Worm (Caenorhabditis elegans) whole organism, midembryonic: Measurements from ENCODE around the gene srh-88.
"Not testable (repeated sequence)": the region's sequence is repeated elsewhere in the genome, so short reads cannot be mapped to it uniquely, and the experiment has no call there.

Source experiments
- T22C8.4 ChIP-seq: fragments of 200-800 bp; sonication (Bioruptor generic); IDR thresholded peaks from 2 replicates; pipeline ENCODE4 v1.3.6; 2022; ENCODE audit warnings: missing genetic modification characterization, missing compliant biosample characterization
- cog-1 ChIP-seq: sonication (generic microtip); optimal IDR thresholded peaks from 2 replicates; lab custom pipeline; 2016; ENCODE audit warnings: missing genetic modification characterization, missing compliant biosample characterization
- flt-1 ChIP-seq: fragments of 200-800 bp; sonication (Bioruptor generic); IDR thresholded peaks from 2 replicates; pipeline ENCODE4 v1.3.6; 2022; ENCODE audit warnings: missing genetic modification characterization, missing compliant biosample characterization
- klf-2 ChIP-seq: fragments of 200-800 bp; sonication (Bioruptor generic); conservative IDR thresholded peaks from 2 replicates; pipeline ENCODE4 v1.3.6; 2022; ENCODE audit warnings: missing genetic modification reagents, missing genetic modification characterization, missing compliant biosample characterization
- med-1 ChIP-seq: sonication (generic microtip); optimal IDR thresholded peaks from 2 replicates; lab custom pipeline; 2017; ENCODE audit warnings: missing genetic modification characterization, mild to moderate bottlenecking, missing compliant biosample characterization, antibody characterized with exemption, missing genetic modification reagents; ENCODE audit not compliant: insufficient read depth
- ref-1 ChIP-seq: fragments of 200-800 bp; sonication (Bioruptor generic); conservative IDR thresholded peaks from 2 replicates; pipeline ENCODE4 v1.3.6; 2022; ENCODE audit warnings: missing genetic modification reagents, missing genetic modification characterization, missing compliant biosample characterization
- tab-1 ChIP-seq: fragments of 200-800 bp; sonication (Bioruptor generic); IDR thresholded peaks from 2 replicates; pipeline ENCODE4 v1.3.6; 2022; ENCODE audit warnings: missing genetic modification characterization, missing compliant biosample characterization
- ztf-23 ChIP-seq: fragments of 200-800 bp; sonication (Bioruptor generic); IDR thresholded peaks from 2 replicates; pipeline ENCODE4 v1.3.6; 2022; ENCODE audit warnings: missing genetic modification reagents, missing genetic modification characterization, missing compliant biosample characterization
- ztf-29 ChIP-seq: fragments of 200-800 bp; sonication (Bioruptor generic); IDR thresholded peaks from 2 replicates; pipeline ENCODE4 v1.3.6; 2022; ENCODE audit warnings: missing genetic modification reagents, missing genetic modification characterization, missing compliant biosample characterization

Gene srh-88

ce11 chrV:2960894-2961293, 3.8 kb downstream of the srh-88 start, which contains the start of gene srw-144:
Gene srw-144 (minus strand): TSS chrV:2960994.
- TF ChIP-seq tab-1 (GFP tag; lab: Robert Waterston, UW) (no peak), ztf-23 (GFP tag; lab: Robert Waterston, UW) (no peak), flt-1 (GFP tag; lab: Robert Waterston, UW) (no peak), klf-2 (GFP tag; lab: Robert Waterston, UW) (no peak), med-1 (no peak), T22C8.4 (GFP tag; lab: Robert Waterston, UW) (no peak), ztf-29 (GFP tag; lab: Robert Waterston, UW) (no peak), cog-1 (tag; lab: Kevin White, UChicago) (no peak), ref-1 (GFP tag; lab: Robert Waterston, UW) (no peak)

DNA sequence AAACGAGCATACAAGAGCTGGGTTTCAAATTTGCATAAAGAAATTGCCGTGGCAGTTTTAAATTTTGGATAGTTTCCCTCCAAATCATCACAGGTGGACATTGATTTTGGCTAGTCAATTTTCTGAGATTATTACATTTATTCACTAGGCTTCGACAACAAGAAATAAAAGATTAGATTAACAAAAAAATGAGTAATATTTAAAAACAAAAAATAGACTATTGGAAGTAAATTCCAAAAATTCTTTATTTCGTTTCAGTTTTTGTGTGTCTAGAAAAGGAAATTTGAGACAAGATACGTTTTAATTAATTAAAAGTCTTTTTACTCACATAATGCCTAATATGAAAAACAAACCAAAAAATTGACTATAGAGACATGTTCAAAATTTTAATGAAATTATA, 6.5 kb downstream of the srh-88 start, which contains the start of gene srw-142:
Gene srw-142 (minus strand): TSS at position 101 of the 400 bp plus-strand sequence.
- TF ChIP-seq med-1 (no peak), flt-1 (GFP tag; lab: Robert Waterston, UW) (no peak), cog-1 (tag; lab: Kevin White, UChicago) (no peak), ztf-23 (GFP tag; lab: Robert Waterston, UW) (no peak), tab-1 (GFP tag; lab: Robert Waterston, UW) (no peak)

DNA sequence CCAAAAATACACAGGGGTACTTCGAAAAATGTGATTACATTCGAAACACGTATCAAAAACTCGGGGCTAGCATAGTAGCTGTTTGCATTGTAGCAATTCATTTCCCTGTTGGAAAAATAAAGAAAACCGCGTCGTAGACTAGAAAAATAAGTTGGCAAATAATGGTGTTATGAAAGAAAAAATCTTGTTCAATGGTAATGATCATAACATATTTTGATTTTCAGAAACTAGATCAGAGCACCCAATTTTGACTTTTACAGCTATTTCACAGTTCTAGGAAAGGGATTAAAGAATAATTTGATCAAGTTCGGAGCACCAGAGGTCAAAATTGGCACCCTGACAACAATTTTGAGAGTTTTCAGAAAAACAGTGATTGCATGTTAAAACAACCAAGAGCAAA, 9.3 kb downstream of the srh-88 start, which contains the start of gene srh-248:
Gene srh-248 (minus strand): TSS at position 101 of the 400 bp plus-strand sequence.
- not testable (repeated sequence) for TF ChIP-seq flt-1, ref-1, tab-1 (GFP tag; lab: Robert Waterston, UW)

ce11 chrV:2952102-2952501, 12.6 kb downstream of the srh-88 start, which contains the start of gene srw-122:
Gene srw-122 (minus strand): TSS chrV:2952202.
- not testable (repeated sequence) for TF ChIP-seq flt-1, klf-2, T22C8.4 (GFP tag; lab: Robert Waterston, UW)

DNA sequence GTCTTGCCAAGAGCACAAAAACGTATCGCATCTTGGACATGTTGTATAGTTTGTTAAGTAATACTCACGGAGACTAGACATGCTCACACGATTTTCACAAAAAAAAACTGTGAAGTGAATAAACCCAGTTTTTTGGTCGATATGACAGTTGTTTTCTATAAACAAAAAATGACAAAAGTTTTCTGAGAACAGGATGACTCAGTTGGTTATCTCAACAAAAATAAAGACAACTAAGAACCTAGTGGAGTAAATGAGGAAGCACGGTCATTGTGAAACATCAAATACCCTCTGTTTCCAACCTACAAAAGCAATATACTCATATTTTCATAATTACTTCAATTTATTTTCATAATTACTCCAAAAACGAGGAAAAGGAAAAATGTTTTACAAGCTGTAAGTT, 19.1 kb downstream of the srh-88 start, which contains the start of gene srh-87:
Gene srh-87 (minus strand): TSS at position 101 of the 400 bp plus-strand sequence.
- TF ChIP-seq med-1 = no peak
- no peak for TF ChIP-seq T22C8.4 (GFP tag; lab: Robert Waterston, UW)
- TF ChIP-seq ref-1 (GFP tag; lab: Robert Waterston, UW) = no peak
- TF ChIP-seq klf-2 (GFP tag; lab: Robert Waterston, UW) = no peak
- no peak for TF ChIP-seq ztf-29 (GFP tag; lab: Robert Waterston, UW)
- no peak for TF ChIP-seq flt-1 (GFP tag; lab: Robert Waterston, UW)
- TF ChIP-seq tab-1 (GFP tag; lab: Robert Waterston, UW) = no peak
- no peak for TF ChIP-seq cog-1 (tag; lab: Kevin White, UChicago)
- TF ChIP-seq ztf-23 (GFP tag; lab: Robert Waterston, UW) = no peak

- TF ChIP-seq ref-1 (GFP tag; lab: Robert Waterston, UW) = no peak
- no peak for TF ChIP-seq T22C8.4 (GFP tag; lab: Robert Waterston, UW)
- no peak for TF ChIP-seq flt-1 (GFP tag; lab: Robert Waterston, UW)
- TF ChIP-seq med-1 = no peak
- no peak for TF ChIP-seq ztf-29 (GFP tag; lab: Robert Waterston, UW)
- TF ChIP-seq klf-2 (GFP tag; lab: Robert Waterston, UW) = no peak
- TF ChIP-seq ztf-23 (GFP tag; lab: Robert Waterston, UW) = no peak
- TF ChIP-seq cog-1 (tag; lab: Kevin White, UChicago) = no peak
- no peak for TF ChIP-seq tab-1 (GFP tag; lab: Robert Waterston, UW)
Measured at ce11 chrV:2943859-2944258, 20.8 kb downstream of the srh-88 start, which contains the start of gene srw-137. Gene srw-137 (minus strand): TSS chrV:2943959.

ce11 chrV:2942247-2942646, 22.4 kb downstream of the srh-88 start:
- no peak for TF ChIP-seq ref-1 (GFP tag; lab: Robert Waterston, UW)
- TF ChIP-seq klf-2 (GFP tag; lab: Robert Waterston, UW) = no peak
- TF ChIP-seq tab-1 (GFP tag; lab: Robert Waterston, UW) = no peak
- no peak for TF ChIP-seq cog-1 (tag; lab: Kevin White, UChicago)
- no peak for TF ChIP-seq ztf-29 (GFP tag; lab: Robert Waterston, UW)
- TF ChIP-seq ztf-23 (GFP tag; lab: Robert Waterston, UW) = no peak
- no peak for TF ChIP-seq T22C8.4 (GFP tag; lab: Robert Waterston, UW)
- no peak for TF ChIP-seq med-1
- TF ChIP-seq flt-1 (GFP tag; lab: Robert Waterston, UW) = no peak

- TF ChIP-seq tab-1 (GFP tag; lab: Robert Waterston, UW) = no peak
- TF ChIP-seq ref-1 (GFP tag; lab: Robert Waterston, UW) = no peak
- TF ChIP-seq med-1 = no peak
- no peak for TF ChIP-seq T22C8.4 (GFP tag; lab: Robert Waterston, UW)
- no peak for TF ChIP-seq ztf-29 (GFP tag; lab: Robert Waterston, UW)
- no peak for TF ChIP-seq ztf-23 (GFP tag; lab: Robert Waterston, UW)
- TF ChIP-seq cog-1 (tag; lab: Kevin White, UChicago) = no peak
- no peak for TF ChIP-seq flt-1 (GFP tag; lab: Robert Waterston, UW)
- TF ChIP-seq klf-2 (GFP tag; lab: Robert Waterston, UW) = no peak
Measured at ce11 chrV:2941405-2941804, 23.3 kb downstream of the srh-88 start, which contains the start of gene srw-143. Gene srw-143 (minus strand): TSS chrV:2941505.

- no peak for TF ChIP-seq ztf-29 (GFP tag; lab: Robert Waterston, UW)
- no peak for TF ChIP-seq flt-1 (GFP tag; lab: Robert Waterston, UW)
- no peak for TF ChIP-seq tab-1 (GFP tag; lab: Robert Waterston, UW)
- TF ChIP-seq med-1 = no peak
- TF ChIP-seq cog-1 (tag; lab: Kevin White, UChicago) = no peak
Measured at ce11 chrV:2938497-2938896, 26.2 kb downstream of the srh-88 start, which contains the start of gene srw-141. Gene srw-141 (minus strand): TSS chrV:2938597.
